Worm (Caenorhabditis elegans) whole organism, L3 larva: ENCODE data around the gene srh-282.

ENCODE experiments used
- R02D3.7 ChIP-seq: fragments of 150-350 bp; optimal IDR thresholded peaks from 2 replicates; lab custom pipeline; 2014; ENCODE audit warnings: missing biosample characterization, missing genetic modification characterization
- ZK546.5 ChIP-seq: sonication (generic microtip); optimal IDR thresholded peaks from 2 replicates; lab custom pipeline; 2017; ENCODE audit warnings: missing biosample characterization, missing genetic modification characterization
- ama-1 ChIP-seq: fragments of 150-350 bp; optimal IDR thresholded peaks from 2 replicates; lab custom pipeline; 2018
- ceh-28 ChIP-seq: fragments of 150-350 bp; optimal IDR thresholded peaks from 2 replicates; lab custom pipeline; 2014; ENCODE audit warnings: missing biosample characterization, missing genetic modification reagents, missing genetic modification characterization
- ceh-82 ChIP-seq: fragments of 150-350 bp; optimal IDR thresholded peaks from 2 replicates; lab custom pipeline; 2014; ENCODE audit warnings: missing biosample characterization, missing genetic modification characterization
- daf-12 ChIP-seq: fragments of 150-350 bp; optimal IDR thresholded peaks from 2 replicates; lab custom pipeline; 2014; ENCODE audit warnings: missing biosample characterization, missing genetic modification reagents, missing genetic modification characterization
- egl-27 ChIP-seq: sonication (generic microtip); optimal IDR thresholded peaks from 4 replicates; lab custom pipeline; 2017; ENCODE audit warnings: missing biosample characterization, missing genetic modification reagents, missing genetic modification characterization
- egl-5 ChIP-seq: fragments of 150-350 bp; optimal IDR thresholded peaks from 2 replicates; lab custom pipeline; 2017; ENCODE audit warnings: missing biosample characterization, missing genetic modification reagents, missing genetic modification characterization, inconsistent platforms
- elt-1 ChIP-seq: fragments of 150-350 bp; optimal IDR thresholded peaks from 2 replicates; lab custom pipeline; 2014; ENCODE audit warnings: missing biosample characterization, missing genetic modification characterization
- elt-2 ChIP-seq: sonication (generic microtip); optimal IDR thresholded peaks from 2 replicates; lab custom pipeline; 2016; ENCODE audit warnings: missing genetic modification reagents, mild to moderate bottlenecking, missing genetic modification characterization, missing compliant biosample characterization
- elt-3 ChIP-seq, 3 experiments: fragments of 150-350 bp in 1 of 3; sonication (generic microtip) in 2 of 3; optimal IDR thresholded peaks; 2 replicates in 2 of 3; 4 replicates in 1 of 3; lab custom pipeline; 2014 to 2017; ENCODE audit warnings: missing biosample characterization in 3 of 3, missing genetic modification characterization in 3 of 3
- eor-1 ChIP-seq, 2 experiments: fragments of 150-350 bp; optimal IDR thresholded peaks; 2 replicates each; lab custom pipeline; 2014 to 2018; ENCODE audit warnings: missing biosample characterization in 2 of 2, missing genetic modification characterization in 2 of 2
- hmg-11 ChIP-seq: sonication (generic microtip); optimal IDR thresholded peaks from 2 replicates; lab custom pipeline; 2016; ENCODE audit warnings: missing genetic modification characterization, missing compliant biosample characterization
- jun-1 ChIP-seq: fragments of 150-350 bp; optimal IDR thresholded peaks from 2 replicates; lab custom pipeline; 2014; ENCODE audit warnings: missing biosample characterization, missing genetic modification reagents, missing genetic modification characterization
- lin-39 ChIP-seq: fragments of 150-350 bp; optimal IDR thresholded peaks from 2 replicates; lab custom pipeline; 2018; ENCODE audit warnings: missing biosample characterization, missing genetic modification reagents, missing genetic modification characterization
- lsy-12 ChIP-seq: sonication (generic microtip); optimal IDR thresholded peaks from 2 replicates; lab custom pipeline; 2016; ENCODE audit warnings: mild to moderate bottlenecking, missing genetic modification characterization, missing compliant biosample characterization
- mdl-1 ChIP-seq: fragments of 150-350 bp; optimal IDR thresholded peaks from 2 replicates; lab custom pipeline; 2014; ENCODE audit warnings: missing biosample characterization, missing genetic modification characterization
- mml-1 ChIP-seq: fragments of 150-350 bp; sonication (generic microtip); optimal IDR thresholded peaks from 3 replicates; lab custom pipeline; 2014; ENCODE audit warnings: missing biosample characterization, missing genetic modification characterization
- nfya-1 ChIP-seq: sonication (generic microtip); optimal IDR thresholded peaks from 2 replicates; lab custom pipeline; 2017; ENCODE audit warnings: missing genetic modification characterization, mild to moderate bottlenecking, missing compliant biosample characterization, antibody characterized with exemption, moderate library complexity; ENCODE audit not compliant: insufficient read depth
- nhr-23 ChIP-seq: fragments of 150-350 bp; optimal IDR thresholded peaks from 2 replicates; lab custom pipeline; 2014; ENCODE audit warnings: missing biosample characterization, missing genetic modification reagents, missing genetic modification characterization
- nhr-237 ChIP-seq: fragments of 150-350 bp; optimal IDR thresholded peaks from 2 replicates; lab custom pipeline; 2014; ENCODE audit warnings: missing biosample characterization, missing genetic modification characterization
- nhr-28 ChIP-seq: fragments of 150-350 bp; optimal IDR thresholded peaks from 2 replicates; lab custom pipeline; 2014; ENCODE audit warnings: missing biosample characterization, missing genetic modification characterization
- nhr-43 ChIP-seq: sonication (generic microtip); optimal IDR thresholded peaks from 2 replicates; lab custom pipeline; 2016; ENCODE audit warnings: mild to moderate bottlenecking, missing genetic modification characterization, missing compliant biosample characterization; ENCODE audit not compliant: poor library complexity, severe bottlenecking
- nhr-67 ChIP-seq: fragments of 150-350 bp; optimal IDR thresholded peaks from 2 replicates; lab custom pipeline; 2014; ENCODE audit warnings: missing biosample characterization, missing genetic modification characterization
- nhr-77 ChIP-seq: fragments of 150-350 bp; optimal IDR thresholded peaks from 2 replicates; lab custom pipeline; 2014; ENCODE audit warnings: missing biosample characterization, missing genetic modification characterization
- pha-4 ChIP-seq: fragments of 150-350 bp; optimal IDR thresholded peaks from 2 replicates; lab custom pipeline; 2014; ENCODE audit warnings: missing biosample characterization, missing genetic modification reagents, missing genetic modification characterization
- pqm-1 ChIP-seq: fragments of 150-350 bp; optimal IDR thresholded peaks from 2 replicates; lab custom pipeline; 2017; ENCODE audit warnings: missing biosample characterization, missing genetic modification characterization, inconsistent platforms
- sea-2 ChIP-seq: fragments of 150-350 bp; sonication (generic microtip); optimal IDR thresholded peaks from 4 replicates; lab custom pipeline; 2014; ENCODE audit warnings: missing biosample characterization, missing genetic modification reagents, missing genetic modification characterization
- skn-1 ChIP-seq: fragments of 150-350 bp; optimal IDR thresholded peaks from 2 replicates; lab custom pipeline; 2014; ENCODE audit warnings: missing biosample characterization, missing genetic modification characterization
- unc-39 ChIP-seq: sonication (generic microtip); optimal IDR thresholded peaks from 4 replicates; lab custom pipeline; 2017; ENCODE audit warnings: missing biosample characterization, missing genetic modification characterization
- zag-1 ChIP-seq: fragments of 150-350 bp; optimal IDR thresholded peaks from 2 replicates; lab custom pipeline; 2014; ENCODE audit warnings: missing biosample characterization, missing genetic modification characterization
- ztf-11 ChIP-seq: fragments of 150-350 bp; optimal IDR thresholded peaks from 2 replicates; lab custom pipeline; 2014; ENCODE audit warnings: missing biosample characterization, missing genetic modification characterization
- ztf-4 ChIP-seq: fragments of 150-350 bp; optimal IDR thresholded peaks from 2 replicates; lab custom pipeline; 2014; ENCODE audit warnings: missing biosample characterization, missing genetic modification characterization

Gene srh-282

ce11 chrIV:299190-299589, 26.0 kb upstream of the srh-282 start:
- TF ChIP-seq elt-3 (tag; optimal IDR thresholded peaks at IDR 0.05; lab: Kevin White, UChicago) (no peak), lsy-12 (tag; lab: Kevin White, UChicago) (no peak), ztf-11 (no peak), skn-1 (tag; lab: Kevin White, UChicago) (no peak), ceh-28 (tag; lab: Kevin White, UChicago) (no peak), nhr-28 (tag; lab: Kevin White, UChicago) (no peak), R02D3.7 (no peak), unc-39 (tag; lab: Kevin White, UChicago) (no peak), zag-1 (no peak), hmg-11 (tag; lab: Kevin White, UChicago) (no peak), nhr-67 (tag; lab: Kevin White, UChicago) (no peak), nhr-23 (tag; lab: Kevin White, UChicago) (no peak), nhr-77 (tag; lab: Kevin White, UChicago) (no peak), jun-1 (tag; lab: Kevin White, UChicago) (no peak), elt-1 (tag; lab: Kevin White, UChicago) (no peak), nhr-237 (tag; lab: Kevin White, UChicago) (no peak), lin-39 (tag; lab: Kevin White, UChicago) (no peak)

DNA sequence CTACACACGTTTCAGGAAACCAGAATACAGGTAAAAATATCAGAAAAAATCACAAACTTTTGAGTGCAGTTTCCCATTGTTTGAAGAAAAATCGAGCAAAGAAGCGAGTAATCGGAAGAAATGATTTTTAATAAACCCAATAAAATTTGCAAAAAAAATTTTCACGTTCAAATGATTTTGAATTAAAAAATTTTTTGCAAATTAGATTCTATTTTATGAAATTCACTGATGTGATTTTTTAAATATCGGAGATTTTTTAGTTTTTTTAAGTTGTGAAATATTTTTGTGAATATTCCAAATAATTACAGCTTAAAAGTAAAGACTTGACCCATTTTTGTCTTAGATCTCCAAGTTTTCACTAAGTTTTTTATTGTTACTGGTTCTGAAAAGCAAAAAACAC, 25.0 kb upstream of the srh-282 start, which contains the start of gene pnp-1:
pnp-1 (minus strand) TSS at position 101 of the 400 bp plus-strand sequence.
- TF ChIP-seq daf-12 (no peak), egl-27 (tag; lab: Kevin White, UChicago) (no peak), sea-2 (GFP tag; lab: Kevin White, UChicago) (no peak), lin-39 (tag; lab: Kevin White, UChicago) (no peak), ztf-4 (tag; lab: Kevin White, UChicago) (no peak), pqm-1 (tag; lab: Kevin White, UChicago) (no peak), ceh-28 (tag; lab: Kevin White, UChicago) (no peak), mml-1 (tag; lab: Kevin White, UChicago) (no peak), ztf-11 (no peak), eor-1 (tag; optimal IDR thresholded peaks at IDR 0.05; lab: Kevin White, UChicago) (no peak), ceh-82 (no peak)

ce11 chrIV:296849-297248, 23.6 kb upstream of the srh-282 start:
- TF ChIP-seq skn-1 (tag; lab: Kevin White, UChicago): peak; percentile 47
- TF ChIP-seq sea-2 (GFP tag; lab: Kevin White, UChicago): no peak
- TF ChIP-seq elt-2 (tag; lab: Kevin White, UChicago): peak; percentile 95
- TF ChIP-seq pha-4: peak; percentile 21
- no peak for TF ChIP-seq nhr-28 (tag; lab: Kevin White, UChicago)
- TF ChIP-seq jun-1 (tag; lab: Kevin White, UChicago): peak; percentile 67
- TF ChIP-seq pqm-1 (tag; lab: Kevin White, UChicago): peak; percentile 91

- TF ChIP-seq ztf-11: no peak
- TF ChIP-seq elt-1 (tag; lab: Kevin White, UChicago): no peak
- TF ChIP-seq lin-39 (tag; lab: Kevin White, UChicago): no peak
- TF ChIP-seq ceh-28 (tag; lab: Kevin White, UChicago): no peak
- TF ChIP-seq nfya-1 (tag; lab: Kevin White, UChicago): no peak
- TF ChIP-seq mdl-1: no peak
- no peak for TF ChIP-seq nhr-43 (tag; lab: Kevin White, UChicago)
- peak; percentile 40 for TF ChIP-seq skn-1 (tag; lab: Kevin White, UChicago)
- TF ChIP-seq egl-5 (tag; lab: Kevin White, UChicago): no peak
- TF ChIP-seq pqm-1 (tag; lab: Kevin White, UChicago): peak; percentile 79
- peak; percentile 59 for TF ChIP-seq pha-4
- no peak for TF ChIP-seq nhr-237 (tag; lab: Kevin White, UChicago)
- no peak for TF ChIP-seq nhr-67 (tag; lab: Kevin White, UChicago)
- TF ChIP-seq jun-1 (tag; lab: Kevin White, UChicago): peak; percentile 70
- TF ChIP-seq unc-39 (tag; lab: Kevin White, UChicago): no peak
- no peak for TF ChIP-seq ZK546.5 (tag; lab: Kevin White, UChicago)
- TF ChIP-seq elt-2 (tag; lab: Kevin White, UChicago): peak; percentile 96
Observed at ce11 chrIV:295734-296201, 22.6 kb upstream of the srh-282 start.

- TF ChIP-seq nfya-1 (tag; lab: Kevin White, UChicago) (peak; percentile 13), jun-1 (tag; lab: Kevin White, UChicago) (peak; percentile 38), nhr-43 (tag; lab: Kevin White, UChicago) (peak; percentile 8), pha-4 (peak; percentile 15), ama-1 (lab: Kevin White, UChicago) (peak; percentile 27), lin-39 (tag; lab: Kevin White, UChicago) (no peak)
Observed at ce11 chrIV:294737-295136, 21.5 kb upstream of the srh-282 start.
